Worm (Caenorhabditis elegans) whole organism, late embryonic: Measurements from ENCODE around the gene pcs-1.

ENCODE experiments used
- F13H6.1 ChIP-seq: sonication (generic microtip); optimal IDR thresholded peaks from 2 replicates; lab custom pipeline; 2016; ENCODE audit warnings: missing genetic modification characterization, missing compliant biosample characterization
- K02D7.2 ChIP-seq: sonication (generic microtip); optimal IDR thresholded peaks from 2 replicates; lab custom pipeline; 2017; ENCODE audit warnings: mild to moderate bottlenecking, missing genetic modification characterization, missing compliant biosample characterization
- K09A11.1 ChIP-seq: sonication (generic microtip); optimal IDR thresholded peaks from 2 replicates; lab custom pipeline; 2017; ENCODE audit warnings: antibody characterized with exemption, mild to moderate bottlenecking, missing genetic modification characterization, missing compliant biosample characterization; ENCODE audit not compliant: insufficient read depth
- Y22D7AL.16 ChIP-seq: sonication (generic microtip); optimal IDR thresholded peaks from 2 replicates; lab custom pipeline; 2016; ENCODE audit warnings: missing genetic modification characterization, missing compliant biosample characterization
- ahr-1 ChIP-seq: sonication (generic microtip); optimal IDR thresholded peaks from 2 replicates; lab custom pipeline; 2016; ENCODE audit warnings: missing genetic modification characterization, missing compliant biosample characterization
- ceh-14 ChIP-seq: sonication (generic microtip); optimal IDR thresholded peaks from 2 replicates; lab custom pipeline; 2016; ENCODE audit warnings: missing genotype, missing genetic modification characterization, missing compliant biosample characterization
- ceh-2 ChIP-seq: sonication (generic microtip); optimal IDR thresholded peaks from 2 replicates; lab custom pipeline; 2016; ENCODE audit warnings: missing genotype, missing genetic modification characterization, missing compliant biosample characterization
- ceh-22 ChIP-seq: sonication (generic microtip); optimal IDR thresholded peaks from 2 replicates; lab custom pipeline; 2017; ENCODE audit warnings: missing biosample characterization, missing genetic modification characterization
- ceh-30 ChIP-seq: fragments of 150-350 bp; optimal IDR thresholded peaks from 2 replicates; lab custom pipeline; 2014; ENCODE audit warnings: missing biosample characterization, missing genetic modification characterization
- ceh-31 ChIP-seq: sonication (generic microtip); optimal IDR thresholded peaks from 2 replicates; lab custom pipeline; 2016; ENCODE audit warnings: missing genetic modification characterization, missing compliant biosample characterization
- ceh-48 ChIP-seq: sonication (generic microtip); optimal IDR thresholded peaks from 2 replicates; lab custom pipeline; 2016; ENCODE audit warnings: missing genetic modification characterization, inconsistent platforms, missing compliant biosample characterization
- ceh-6 ChIP-seq: fragments of 200-800 bp; sonication (Bioruptor generic); optimal IDR thresholded peaks from 2 replicates; lab custom pipeline; 2018; ENCODE audit warnings: mild to moderate bottlenecking, missing genetic modification characterization, missing compliant biosample characterization
- ceh-9 ChIP-seq: sonication (generic microtip); optimal IDR thresholded peaks from 2 replicates; lab custom pipeline; 2016; ENCODE audit warnings: mild to moderate bottlenecking, missing genetic modification characterization, inconsistent platforms, missing compliant biosample characterization
- che-1 ChIP-seq: sonication (generic microtip); optimal IDR thresholded peaks from 2 replicates; lab custom pipeline; 2016; ENCODE audit warnings: mild to moderate bottlenecking, missing genetic modification characterization, missing compliant biosample characterization
- dve-1 ChIP-seq: sonication (generic microtip); optimal IDR thresholded peaks from 2 replicates; lab custom pipeline; 2017; ENCODE audit warnings: antibody characterized with exemption, mild to moderate bottlenecking, missing genetic modification characterization, missing compliant biosample characterization
- elt-2 ChIP-seq: sonication (generic microtip); optimal IDR thresholded peaks from 2 replicates; lab custom pipeline; 2016; ENCODE audit warnings: missing genetic modification reagents, missing genetic modification characterization, missing compliant biosample characterization
- elt-4 ChIP-seq: sonication (generic microtip); optimal IDR thresholded peaks from 2 replicates; lab custom pipeline; 2016; ENCODE audit warnings: missing genetic modification characterization, missing compliant biosample characterization
- eyg-1 ChIP-seq: sonication (generic microtip); optimal IDR thresholded peaks from 2 replicates; lab custom pipeline; 2016; ENCODE audit warnings: missing genotype, missing genetic modification characterization, missing compliant biosample characterization
- fkh-10 ChIP-seq: fragments of 150-350 bp; optimal IDR thresholded peaks from 2 replicates; lab custom pipeline; 2014; ENCODE audit warnings: missing biosample characterization, missing genetic modification reagents, missing genetic modification characterization
- hlh-30 ChIP-seq: sonication (generic microtip); optimal IDR thresholded peaks from 2 replicates; lab custom pipeline; 2017; ENCODE audit warnings: antibody characterized with exemption, missing genetic modification characterization, missing compliant biosample characterization; ENCODE audit not compliant: insufficient read depth
- lin-11 ChIP-seq: fragments of 200-800 bp; sonication (Bioruptor generic); optimal IDR thresholded peaks from 2 replicates; lab custom pipeline; 2018; ENCODE audit warnings: mild to moderate bottlenecking, missing genetic modification characterization, missing compliant biosample characterization
- nfya-1 ChIP-seq: sonication (generic microtip); optimal IDR thresholded peaks from 2 replicates; lab custom pipeline; 2017; ENCODE audit warnings: missing genetic modification characterization, mild to moderate bottlenecking, missing compliant biosample characterization, antibody characterized with exemption, moderate library complexity
- nhr-11 ChIP-seq: fragments of 150-350 bp; optimal IDR thresholded peaks from 2 replicates; lab custom pipeline; 2014; ENCODE audit warnings: missing biosample characterization, missing genetic modification characterization
- nhr-232 ChIP-seq: sonication (generic microtip); optimal IDR thresholded peaks from 2 replicates; lab custom pipeline; 2016; ENCODE audit warnings: missing genetic modification characterization, missing compliant biosample characterization
- odd-2 ChIP-seq: sonication (generic microtip); optimal IDR thresholded peaks from 2 replicates; lab custom pipeline; 2017; ENCODE audit warnings: antibody characterized with exemption, mild to moderate bottlenecking, missing genetic modification characterization, missing compliant biosample characterization
- pag-3 ChIP-seq: sonication (generic microtip); optimal IDR thresholded peaks from 2 replicates; lab custom pipeline; 2016; ENCODE audit warnings: missing compliant biosample characterization, missing genetic modification characterization, borderline replicate concordance
- pqm-1 ChIP-seq: sonication (generic microtip); optimal IDR thresholded peaks from 2 replicates; lab custom pipeline; 2016; ENCODE audit warnings: missing genetic modification characterization, missing compliant biosample characterization
- pros-1 ChIP-seq: fragments of 150-350 bp; optimal IDR thresholded peaks from 2 replicates; lab custom pipeline; 2014; ENCODE audit warnings: missing biosample characterization, missing genetic modification reagents, missing genetic modification characterization
- rnt-1 ChIP-seq: sonication (generic microtip); optimal IDR thresholded peaks from 2 replicates; lab custom pipeline; 2016; ENCODE audit warnings: missing genetic modification characterization, missing compliant biosample characterization
- sdc-2 ChIP-seq: sonication (generic microtip); optimal IDR thresholded peaks from 2 replicates; lab custom pipeline; 2016; ENCODE audit warnings: missing genotype, missing genetic modification characterization, missing compliant biosample characterization
- sox-2 ChIP-seq: fragments of 200-800 bp; sonication (Bioruptor generic); IDR thresholded peaks from 2 replicates; pipeline ENCODE4 v1.3.6; 2022; ENCODE audit warnings: missing genetic modification reagents, missing genetic modification characterization, missing compliant biosample characterization
- sox-4 ChIP-seq: sonication (generic microtip); optimal IDR thresholded peaks from 2 replicates; lab custom pipeline; 2017; ENCODE audit warnings: mild to moderate bottlenecking, missing genetic modification characterization, inconsistent platforms, missing compliant biosample characterization
- syd-9 ChIP-seq: sonication (generic microtip); optimal IDR thresholded peaks from 2 replicates; lab custom pipeline; 2016; ENCODE audit warnings: mild to moderate bottlenecking, missing genetic modification characterization, moderate library complexity, missing compliant biosample characterization
- unc-3 ChIP-seq, 2 experiments: fragments of 200-800 bp in 1 of 2; sonication (Bioruptor generic) in 1 of 2; sonication (generic microtip) in 1 of 2; conservative IDR thresholded peaks in 1 of 2; optimal IDR thresholded peaks in 1 of 2; 2 replicates each; pipeline versions ENCODE4 v1.3.6 to Lab custom; 2016 to 2022; ENCODE audit warnings: missing compliant biosample characterization in 2 of 2, missing genetic modification characterization in 2 of 2, missing genetic modification reagents in 1 of 2
- unc-42 ChIP-seq: sonication (generic microtip); optimal IDR thresholded peaks from 2 replicates; lab custom pipeline; 2016; ENCODE audit warnings: missing genotype, missing genetic modification characterization, missing compliant biosample characterization
- zip-5 ChIP-seq: sonication (generic microtip); optimal IDR thresholded peaks from 2 replicates; lab custom pipeline; 2016; ENCODE audit warnings: missing genetic modification characterization, missing compliant biosample characterization
- ztf-16 ChIP-seq: sonication (generic microtip); optimal IDR thresholded peaks from 2 replicates; lab custom pipeline; 2017; ENCODE audit warnings: missing genetic modification characterization, missing compliant biosample characterization

The pcs-1 gene

ce11 chrII:11614103-11614857 is 36.7 kb upstream of the pcs-1 start:
- TF ChIP-seq ceh-30 = no peak
- TF ChIP-seq sox-4 (tag; lab: Kevin White, UChicago) = no peak
- no peak for TF ChIP-seq ceh-48
- TF ChIP-seq unc-42 (tag; lab: Kevin White, UChicago) = no peak
- TF ChIP-seq pag-3 (tag; lab: Kevin White, UChicago) = no peak
- no peak for TF ChIP-seq fkh-10 (GFP tag; lab: Kevin White, UChicago)
- no peak for TF ChIP-seq ceh-6 (GFP tag; lab: Kevin White, UChicago)
- no peak for TF ChIP-seq nhr-11
- TF ChIP-seq F13H6.1 (tag; lab: Kevin White, UChicago) = no peak
- TF ChIP-seq sdc-2 (tag; lab: Kevin White, UChicago) = no peak
- TF ChIP-seq odd-2 (tag; lab: Kevin White, UChicago) = no peak
- TF ChIP-seq elt-4 (tag; lab: Kevin White, UChicago) = no peak
- no peak for TF ChIP-seq zip-5 (tag; lab: Kevin White, UChicago)
- TF ChIP-seq che-1 = no peak
- TF ChIP-seq, all 69 proteins: peak for 0

- TF ChIP-seq K09A11.1 (tag; lab: Kevin White, UChicago) (no peak), ceh-9 (no peak), pqm-1 (tag; lab: Kevin White, UChicago) (no peak), ceh-48 (no peak), pros-1 (tag; lab: Kevin White, UChicago) (no peak), ceh-31 (tag; lab: Kevin White, UChicago) (no peak), F13H6.1 (tag; lab: Kevin White, UChicago) (no peak), nfya-1 (tag; lab: Kevin White, UChicago) (no peak), Y22D7AL.16 (no peak), che-1 (no peak), K02D7.2 (no peak), ceh-22 (no peak), ceh-2 (tag; lab: Kevin White, UChicago) (no peak), elt-4 (tag; lab: Kevin White, UChicago) (no peak), dve-1 (tag; lab: Kevin White, UChicago) (no peak), ceh-30 (no peak), syd-9 (tag; lab: Kevin White, UChicago) (no peak), ztf-16 (tag; lab: Kevin White, UChicago) (no peak), sox-2 (GFP tag; lab: Robert Waterston, UW) (no peak)
These were observed 34.6 kb upstream of the pcs-1 start, which contains the start of gene F07A11.5 for ce11 chrII:11612034-11612723. Gene F07A11.5, plus strand, starts transcription at chrII:11612300.

ce11 chrII:11611462-11611861 is 33.9 kb upstream of the pcs-1 start:
- no peak for TF ChIP-seq ceh-14 (tag; lab: Kevin White, UChicago)
- no peak for TF ChIP-seq pqm-1 (tag; lab: Kevin White, UChicago)
- TF ChIP-seq lin-11 (tag; lab: Kevin White, UChicago) = no peak
- TF ChIP-seq ztf-16 (tag; lab: Kevin White, UChicago) = no peak
- peak; percentile 98 for TF ChIP-seq elt-2
- TF ChIP-seq dve-1 (tag; lab: Kevin White, UChicago) = no peak

- TF ChIP-seq unc-3 (GFP tag; conservative IDR thresholded peaks at IDR 0.05; lab: Robert Waterston, UW) = no peak
- TF ChIP-seq unc-3 (tag; optimal IDR thresholded peaks at IDR 0.05; lab: Kevin White, UChicago) = no peak
- TF ChIP-seq Y22D7AL.16 = no peak
- no peak for TF ChIP-seq rnt-1 (tag; lab: Kevin White, UChicago)
- TF ChIP-seq hlh-30 (tag; lab: Kevin White, UChicago) = no peak
- TF ChIP-seq zip-5 (tag; lab: Kevin White, UChicago) = no peak
- no peak for TF ChIP-seq eyg-1 (tag; lab: Kevin White, UChicago)
- TF ChIP-seq nhr-232 = no peak
- no peak for TF ChIP-seq ahr-1 (tag; lab: Kevin White, UChicago)
- TF ChIP-seq odd-2 (tag; lab: Kevin White, UChicago) = no peak
These were observed 27.1 kb upstream of the pcs-1 start for ce11 chrII:11604613-11605012.
